Fruit fly (Drosophila melanogaster): ENCODE data around the gene RFeSP.

Gene RFeSP

dm6 chr2L:1590167-1590566 lies 23.8 kb downstream of the RFeSP start (continued):
- TF ChIP-seq CG10321 (GFP tag; IDR thresholded peaks at IDR 0.05) (0 out of 2 replicates have a peak, but pooled peaks have one; percentile 13), CG6175 (GFP tag; IDR thresholded peaks at IDR 0.05) (peak; percentile 50; the same call in 1 of the 3 replicates), CG2202 (tag; optimal IDR thresholded peaks at IDR 0.05) (no peak), scrt (GFP tag; optimal IDR thresholded peaks at IDR 0.05) (peak; percentile 73), CG15073 (GFP tag; optimal IDR thresholded peaks at IDR 0.05) (no peak), da (GFP tag; optimal IDR thresholded peaks at IDR 0.05) (no peak), klu (GFP tag; IDR thresholded peaks at IDR 0.05) (peak; percentile 71), p53 (GFP tag; optimal IDR thresholded peaks at IDR 0.05) (no peak), CG13624 (GFP tag; optimal IDR thresholded peaks at IDR 0.05) (peak; percentile 83), HmgZ (tag; optimal IDR thresholded peaks at IDR 0.05) (no peak), Nf-YC (tag; optimal IDR thresholded peaks at IDR 0.05) (no peak), CG6683 (GFP tag; optimal IDR thresholded peaks at IDR 0.05) (peak; percentile 58), vfl (GFP tag; optimal IDR thresholded peaks at IDR 0.05) (peak; percentile 45), z (GFP tag; IDR thresholded peaks at IDR 0.05) (no peak), CG12155 (GFP tag; optimal IDR thresholded peaks at IDR 0.05) (peak; percentile 68), ems (GFP tag; optimal IDR thresholded peaks at IDR 0.05) (peak; percentile 60), CG8290 (GFP tag; optimal IDR thresholded peaks at IDR 0.05) (no peak), CG8290 (tag; optimal IDR thresholded peaks at IDR 0.05) (peak in 1 of 2 experiments; percentile 57), CG6765 (GFP tag; optimal IDR thresholded peaks at IDR 0.05) (peak; percentile 37), pita (GFP tag; optimal IDR thresholded peaks at IDR 0.05) (no peak), CG17612 (GFP tag; IDR thresholded peaks at IDR 0.05) (no peak), eyg (GFP tag; optimal IDR thresholded peaks at IDR 0.05) (peak; percentile 75), run (tag; optimal IDR thresholded peaks at IDR 0.05) (peak; percentile 43), Antp (GFP tag; optimal IDR thresholded peaks at IDR 0.05) (peak; percentile 71), CG4328 (GFP tag; optimal IDR thresholded peaks at IDR 0.05) (peak; percentile 29), CG1647 (GFP tag; optimal IDR thresholded peaks at IDR 0.05) (peak; percentile 88), CG3995 (GFP tag; optimal IDR thresholded peaks at IDR 0.05) (no peak), CG17186 (GFP tag; optimal IDR thresholded peaks at IDR 0.05) (no peak), jumu (GFP tag; optimal IDR thresholded peaks at IDR 0.05) (peak; percentile 75), CG32772 (GFP tag; IDR thresholded peaks at IDR 0.05) (peak; percentile 52; the same call in 1 of the 2 replicates), CG9817 (tag; optimal IDR thresholded peaks at IDR 0.05) (peak; percentile 81), sim (GFP tag; IDR thresholded peaks at IDR 0.05) (peak; percentile 54; the same call in 1 of the 2 replicates), pfk (GFP tag; optimal IDR thresholded peaks at IDR 0.05) (no peak), al (GFP tag; IDR thresholded peaks at IDR 0.05) (peak; percentile 70), CG12942 (GFP tag; optimal IDR thresholded peaks at IDR 0.05) (peak; percentile 37), Bgb (GFP tag; IDR thresholded peaks at IDR 0.05; ENCODE audit: partially characterized antibody) (no peak), Dfd (GFP tag; optimal IDR thresholded peaks at IDR 0.05) (no peak), Med (GFP tag) (peak; percentile 98), fd96Cb (tag; optimal IDR thresholded peaks at IDR 0.05) (peak; percentile 80), CTCF (GFP tag; optimal IDR thresholded peaks at IDR 0.05) (no peak), ara (GFP tag; IDR thresholded peaks at IDR 0.05) (peak; percentile 70; the same call in 1 of the 2 replicates), dmrt11E (tag; optimal IDR thresholded peaks at IDR 0.05) (no peak), Abd-B (GFP tag; optimal IDR thresholded peaks at IDR 0.05) (peak; percentile 54), insv (GFP tag; optimal IDR thresholded peaks at IDR 0.05) (no peak), repo (GFP tag; optimal IDR thresholded peaks at IDR 0.05) (peak; percentile 72), Blimp-1 (GFP tag; optimal IDR thresholded peaks at IDR 0.05) (peak; percentile 81), CG34422 (GFP tag; IDR thresholded peaks at IDR 0.05) (peak; percentile 74), CG4730 (GFP tag; IDR thresholded peaks at IDR 0.05) (peak; percentile 63), Sin3A (optimal IDR thresholded peaks at IDR 0.05) (no peak), mam (GFP tag; optimal IDR thresholded peaks at IDR 0.05) (peak; percentile 86), ftz-f1 (GFP tag; optimal IDR thresholded peaks at IDR 0.05) (no peak), fru (optimal IDR thresholded peaks at IDR 0.05) (no peak), Aef1 (GFP tag; IDR thresholded peaks at IDR 0.05) (peak; percentile 77), peb (GFP tag; IDR thresholded peaks at IDR 0.05) (peak; percentile 40; the same call in 1 of the 2 replicates)

Measured in whole organism, embryonic.